Worm (Caenorhabditis elegans) whole organism, L1 larva: ENCODE measurements around the gene F52B11.5.

Experiments
- aly-2 ChIP-seq: fragments of 150-350 bp; optimal IDR thresholded peaks from 2 replicates; lab custom pipeline; 2014; ENCODE audit warnings: missing biosample characterization, missing genetic modification characterization
- ceh-82 ChIP-seq, 3 experiments: fragments of 150-350 bp in 1 of 3; sonication (generic microtip) in 2 of 3; optimal IDR thresholded peaks; 2 replicates each; lab custom pipeline; 2014 to 2017; ENCODE audit warnings: missing biosample characterization in 3 of 3, missing genetic modification characterization in 3 of 3
- fkh-4 ChIP-seq: sonication (generic microtip); optimal IDR thresholded peaks from 2 replicates; lab custom pipeline; 2016; ENCODE audit warnings: missing compliant biosample characterization, missing genetic modification characterization, borderline replicate concordance
- lin-13 ChIP-seq: fragments of 150-350 bp; optimal IDR thresholded peaks from 2 replicates; lab custom pipeline; 2014; ENCODE audit warnings: missing biosample characterization, missing genetic modification reagents, missing genetic modification characterization
- lir-3 ChIP-seq: sonication (generic microtip); optimal IDR thresholded peaks from 2 replicates; lab custom pipeline; 2016; ENCODE audit warnings: mild to moderate bottlenecking, missing genetic modification characterization, moderate library complexity, missing compliant biosample characterization; ENCODE audit not compliant: poor library complexity
- lsy-2 ChIP-seq, 2 experiments: fragments of 150-350 bp; optimal IDR thresholded peaks; 2 replicates each; lab custom pipeline; 2014; ENCODE audit warnings: missing biosample characterization in 2 of 2, missing genetic modification characterization in 2 of 2
- nhr-11 ChIP-seq: fragments of 150-350 bp; optimal IDR thresholded peaks from 2 replicates; lab custom pipeline; 2014; ENCODE audit warnings: missing biosample characterization, missing genetic modification characterization
- nhr-12 ChIP-seq: sonication (generic microtip); optimal IDR thresholded peaks from 2 replicates; lab custom pipeline; 2017; ENCODE audit warnings: missing biosample characterization, missing genetic modification characterization
- nhr-28 ChIP-seq: fragments of 150-350 bp; optimal IDR thresholded peaks from 2 replicates; lab custom pipeline; 2014; ENCODE audit warnings: missing biosample characterization, missing genetic modification characterization
- pag-3 ChIP-seq: sonication (generic microtip); optimal IDR thresholded peaks from 2 replicates; lab custom pipeline; 2017; ENCODE audit warnings: missing genetic modification characterization, mild to moderate bottlenecking, missing compliant biosample characterization, antibody characterized with exemption, borderline replicate concordance; ENCODE audit not compliant: insufficient read depth
- skn-1 ChIP-seq: fragments of 150-350 bp; optimal IDR thresholded peaks from 2 replicates; lab custom pipeline; 2014; ENCODE audit warnings: missing biosample characterization, missing genetic modification characterization
- tlp-1 ChIP-seq: fragments of 150-350 bp; optimal IDR thresholded peaks from 2 replicates; lab custom pipeline; 2014; ENCODE audit warnings: missing biosample characterization, missing genetic modification characterization
- zip-4 ChIP-seq: fragments of 200-800 bp; sonication (Bioruptor generic); optimal IDR thresholded peaks from 2 replicates; lab custom pipeline; 2018; ENCODE audit warnings: mild to moderate bottlenecking, missing genetic modification characterization, moderate library complexity, missing compliant biosample characterization

ce11 chrIV:14127805-14128610 lies 25.0 kb upstream of the F52B11.5 start, which contains the start of gene H12I19.115:
- no peak for TF ChIP-seq tlp-1 (tag; lab: Kevin White, UChicago)
- no peak for TF ChIP-seq nhr-28 (tag; lab: Kevin White, UChicago)
- no peak for TF ChIP-seq zip-4 (GFP tag; lab: Kevin White, UChicago)
- no peak for TF ChIP-seq skn-1 (tag; lab: Kevin White, UChicago)
- TF ChIP-seq pag-3 (tag; lab: Kevin White, UChicago), result no peak
- TF ChIP-seq lsy-2 (tag; optimal IDR thresholded peaks at IDR 0.05; lab: Kevin White, UChicago), result peak in 1 of 2 experiments; percentile 28
- TF ChIP-seq fkh-4, result no peak
- no peak for TF ChIP-seq aly-2 (tag; lab: Kevin White, UChicago)
- TF ChIP-seq nhr-12 (tag; lab: Kevin White, UChicago), result no peak
- TF ChIP-seq lir-3 (tag; lab: Kevin White, UChicago), result no peak
- no peak for TF ChIP-seq lin-13
- peak in 1 of 3 experiments; percentile 22 for TF ChIP-seq ceh-82 (tag; optimal IDR thresholded peaks at IDR 0.05; lab: Kevin White, UChicago)
- TF ChIP-seq nhr-11 (tag; lab: Kevin White, UChicago), result no peak
